Fruit fly (Drosophila melanogaster): ENCODE measurements around the gene CG4390.

The CG4390 gene

DNA sequence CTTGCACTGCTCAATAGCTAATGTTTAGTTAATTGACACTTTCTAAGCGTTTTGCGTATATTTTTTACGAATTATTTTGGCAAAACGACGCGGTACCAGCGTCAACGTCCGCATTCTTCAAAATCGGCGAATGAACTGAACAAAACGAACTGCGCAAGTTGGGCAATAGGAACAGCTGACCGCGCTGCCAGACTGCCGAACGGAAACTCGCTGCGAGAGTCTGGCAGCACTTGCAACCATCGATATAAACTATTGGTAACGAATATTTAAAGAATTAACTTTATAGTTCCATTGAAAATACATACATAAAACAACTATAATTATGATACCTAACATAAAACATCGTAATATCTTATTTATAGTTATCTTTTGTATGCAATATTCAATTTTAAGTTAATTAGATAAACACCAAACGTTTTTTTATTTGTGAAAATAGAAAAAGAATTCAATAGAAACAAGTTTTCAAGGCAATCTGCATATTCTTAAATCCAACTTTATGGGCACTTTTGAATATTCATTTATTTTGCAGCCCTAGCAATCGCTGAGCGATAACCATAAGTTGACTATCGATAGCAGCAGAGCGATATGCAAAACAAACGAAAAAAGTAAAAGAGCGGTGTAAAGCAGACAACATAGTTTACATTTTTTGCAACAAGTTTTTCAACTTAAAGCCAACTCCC lies 51.0 kb downstream of the CG4390 start, which contains the start of the genes Hs6st and MED25 (continued):
- TF ChIP-seq exex (tag; optimal IDR thresholded peaks at IDR 0.05) (peak; percentile 38), Sox100B (GFP tag; optimal IDR thresholded peaks at IDR 0.05) (no peak), CG10366 (GFP tag; IDR thresholded peaks at IDR 0.05) (no peak), sna (GFP tag; IDR thresholded peaks at IDR 0.05; ENCODE audit: partially characterized antibody) (peak; percentile 67), CG8359 (GFP tag; optimal IDR thresholded peaks at IDR 0.05; ENCODE audit: borderline replicate concordance) (no peak), Bgb (GFP tag; IDR thresholded peaks at IDR 0.05; ENCODE audit: partially characterized antibody) (peak; percentile 61), Neu2 (GFP tag; optimal IDR thresholded peaks at IDR 0.05; ENCODE audit: borderline replicate concordance) (no peak), CrebB (tag; optimal IDR thresholded peaks at IDR 0.05) (peak; percentile 39), CG2120 (GFP tag; optimal IDR thresholded peaks at IDR 0.05) (no peak), unpg (GFP tag; optimal IDR thresholded peaks at IDR 0.05) (peak; percentile 4), Hsf (GFP tag; optimal IDR thresholded peaks at IDR 0.05) (peak; percentile 9), NfI (GFP tag; optimal IDR thresholded peaks at IDR 0.05) (peak; percentile 39), CG13894 (tag; optimal IDR thresholded peaks at IDR 0.05) (no peak), grn (GFP tag; optimal IDR thresholded peaks at IDR 0.05) (no peak), bcd (GFP tag; optimal IDR thresholded peaks at IDR 0.05) (peak; percentile 50), CG10565 (GFP tag; optimal IDR thresholded peaks at IDR 0.05) (no peak), trem (tag; optimal IDR thresholded peaks at IDR 0.05) (peak; percentile 24), CG3847 (GFP tag; IDR thresholded peaks at IDR 0.05) (peak; percentile 66), CG2202 (tag; optimal IDR thresholded peaks at IDR 0.05) (no peak), CG8478 (optimal IDR thresholded peaks at IDR 0.05) (no peak), CG10147 (GFP tag; optimal IDR thresholded peaks at IDR 0.05) (no peak), CG8290 (GFP tag; optimal IDR thresholded peaks at IDR 0.05) (no peak), CG8290 (tag; optimal IDR thresholded peaks at IDR 0.05) (no peak), Dref (GFP tag; IDR thresholded peaks at IDR 0.05) (peak; percentile 71), seq (GFP tag; IDR thresholded peaks at IDR 0.05) (no peak), jumu (GFP tag; optimal IDR thresholded peaks at IDR 0.05) (no peak), CG17612 (GFP tag; IDR thresholded peaks at IDR 0.05) (no peak), Dll (GFP tag; IDR thresholded peaks at IDR 0.05; ENCODE audit: partially characterized antibody) (peak; percentile 87; the same call in 2 of the 4 replicates), Asciz (GFP tag; optimal IDR thresholded peaks at IDR 0.05) (peak; percentile 17), Oaz (GFP tag; IDR thresholded peaks at IDR 0.05) (no peak), CG16779 (GFP tag; IDR thresholded peaks at IDR 0.05) (no peak), Aef1 (GFP tag; IDR thresholded peaks at IDR 0.05) (no peak), CG11085 (GFP tag; IDR thresholded peaks at IDR 0.05) (peak; percentile 32; the same call in 1 of the 2 replicates), Nf-YA (GFP tag; IDR thresholded peaks at IDR 0.05) (0 out of 2 replicates have a peak, but pooled peaks have one; percentile 9), run (tag; optimal IDR thresholded peaks at IDR 0.05) (no peak), Spps (tag; optimal IDR thresholded peaks at IDR 0.05) (no peak), cas (GFP tag; IDR thresholded peaks at IDR 0.05) (no peak), CG1832 (GFP tag; optimal IDR thresholded peaks at IDR 0.05) (no peak), mld (GFP tag; IDR thresholded peaks at IDR 0.05; ENCODE audit: partially characterized antibody) (peak; percentile 50; the same call in 1 of the 3 replicates), ewg (GFP tag; optimal IDR thresholded peaks at IDR 0.05) (peak; percentile 81), CG14050 (GFP tag; IDR thresholded peaks at IDR 0.05) (peak; percentile 52; the same call in 2 of the 3 replicates), sr (GFP tag; IDR thresholded peaks at IDR 0.05) (no peak), bigmax (GFP tag; optimal IDR thresholded peaks at IDR 0.05) (no peak), crp (GFP tag; optimal IDR thresholded peaks at IDR 0.05) (peak; percentile 80 to 96), Antp (GFP tag; optimal IDR thresholded peaks at IDR 0.05) (no peak), CG11504 (tag; optimal IDR thresholded peaks at IDR 0.05) (peak; percentile 51), insv (GFP tag; optimal IDR thresholded peaks at IDR 0.05) (peak in 1 of 2 experiments; percentile 48), psq (GFP tag; optimal IDR thresholded peaks at IDR 0.05) (peak; percentile 97), CG1603 (tag; optimal IDR thresholded peaks at IDR 0.05) (no peak), CG2889 (GFP tag; IDR thresholded peaks at IDR 0.05) (no peak)
